Worm (Caenorhabditis elegans): ENCODE results near the gene T09B9.5.

The T09B9.5 gene

DNA sequence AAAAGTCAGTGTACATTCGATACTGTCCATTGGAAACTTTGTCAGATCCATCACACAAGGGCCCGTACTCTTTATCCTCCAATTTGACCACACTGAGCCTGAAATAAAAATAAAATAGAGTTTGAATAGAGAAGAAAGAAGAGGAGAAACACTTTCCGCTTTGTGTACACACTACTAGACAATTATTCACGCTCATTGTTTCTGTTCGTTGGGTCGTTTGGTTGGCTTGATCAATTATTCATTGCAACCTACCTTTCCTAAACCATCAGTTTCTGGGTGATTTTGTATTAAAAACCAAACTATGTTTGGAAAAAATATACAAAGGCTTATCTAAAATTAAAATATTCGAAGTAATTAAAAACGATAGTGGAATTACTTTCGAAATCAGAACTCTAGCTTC, 27.2 kb downstream of the T09B9.5 start:
- TF ChIP-seq unc-62 (GFP tag; optimal IDR thresholded peaks at IDR 0.05) = no peak

DNA sequence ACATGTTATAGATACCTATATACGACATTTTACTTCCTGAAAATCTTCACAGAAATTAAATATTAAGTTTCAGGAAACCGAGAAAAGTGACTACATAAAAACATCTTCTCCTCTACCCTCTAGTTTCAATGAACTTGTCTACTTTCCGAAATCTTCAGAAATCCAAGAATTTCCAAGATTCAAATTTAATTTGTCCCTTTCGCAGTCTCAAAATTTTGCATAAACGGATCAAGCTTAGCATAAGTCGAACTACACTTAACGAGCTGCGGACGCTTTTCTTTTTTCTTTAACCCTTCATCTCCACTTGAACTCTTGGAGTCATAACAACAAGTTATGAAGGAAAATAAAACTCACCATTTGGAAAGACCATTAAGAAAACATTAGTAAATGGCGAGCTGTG, 27.8 kb downstream of the T09B9.5 start:
- no peak for TF ChIP-seq unc-62 (GFP tag; optimal IDR thresholded peaks at IDR 0.05)

DNA sequence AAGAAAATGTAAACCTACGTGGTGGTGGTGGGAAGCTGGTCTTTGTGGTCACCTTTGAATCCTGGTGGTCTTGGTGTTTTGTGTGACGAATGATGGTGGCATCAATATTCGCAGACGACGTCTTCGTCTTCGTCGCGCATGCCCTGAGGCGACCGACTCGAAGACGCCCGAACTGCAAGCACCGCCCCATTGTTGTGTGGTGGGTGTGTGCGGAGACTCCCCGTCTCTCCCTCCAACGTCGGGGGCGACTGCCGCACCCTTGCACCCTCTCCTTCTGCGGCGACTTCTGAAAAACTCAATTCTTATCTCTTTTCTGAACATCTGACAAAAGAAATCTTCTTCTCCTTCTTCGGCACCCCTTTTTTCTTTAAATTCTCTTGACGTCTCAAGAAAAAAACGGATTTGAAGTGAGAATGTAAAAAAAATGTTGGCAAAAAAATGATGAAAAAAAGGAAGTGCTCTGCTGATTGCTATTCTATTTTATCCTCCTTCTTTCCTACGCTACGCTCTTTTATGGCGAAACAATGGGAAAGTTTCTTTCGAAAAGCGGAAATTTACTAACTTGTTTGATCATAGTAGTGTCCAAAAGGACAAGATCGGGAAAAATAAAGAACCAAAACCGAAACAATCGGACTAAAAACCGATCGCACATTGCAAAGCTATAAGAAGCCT, 29.9 kb downstream of the T09B9.5 start, which contains the start of gene lgc-47:
Gene lgc-47 (minus strand): TSS at position 286 of the 672 bp plus-strand sequence.
- TF ChIP-seq unc-62 (GFP tag; optimal IDR thresholded peaks at IDR 0.05) = no peak

DNA sequence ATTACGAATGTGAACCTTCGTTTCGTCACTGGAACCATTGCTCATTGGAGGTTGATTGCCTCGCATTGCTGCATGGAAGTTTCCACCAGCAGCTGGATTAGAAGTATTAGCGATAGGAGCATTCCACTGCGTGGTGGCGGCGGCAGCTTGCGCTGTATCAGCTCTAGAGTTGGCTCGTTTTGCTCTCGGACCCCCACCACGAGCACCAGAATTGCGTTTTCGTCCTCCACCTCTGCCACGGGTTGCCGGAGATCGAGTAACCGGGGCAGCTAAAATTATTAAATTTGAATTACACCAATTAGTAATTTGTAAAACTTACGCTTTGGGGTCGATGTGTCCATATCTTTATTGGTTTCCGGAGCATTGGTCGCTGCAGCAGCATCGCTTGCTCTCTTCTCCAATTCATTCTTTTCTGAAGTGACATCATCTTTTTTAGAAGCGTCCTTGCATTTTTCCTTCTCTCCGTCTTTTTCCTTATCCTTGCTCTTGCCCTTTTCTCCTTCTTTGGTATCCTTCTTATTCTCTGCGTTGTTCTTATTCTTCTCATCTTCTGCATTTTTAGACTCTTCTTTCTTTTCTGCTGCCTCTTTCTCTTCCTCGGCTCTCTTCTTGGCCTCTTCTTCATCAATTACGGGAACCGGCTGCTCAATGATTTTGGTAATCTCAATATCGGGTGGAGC, 36.7 kb downstream of the T09B9.5 start:
- no peak for TF ChIP-seq unc-62 (GFP tag; optimal IDR thresholded peaks at IDR 0.05)

DNA sequence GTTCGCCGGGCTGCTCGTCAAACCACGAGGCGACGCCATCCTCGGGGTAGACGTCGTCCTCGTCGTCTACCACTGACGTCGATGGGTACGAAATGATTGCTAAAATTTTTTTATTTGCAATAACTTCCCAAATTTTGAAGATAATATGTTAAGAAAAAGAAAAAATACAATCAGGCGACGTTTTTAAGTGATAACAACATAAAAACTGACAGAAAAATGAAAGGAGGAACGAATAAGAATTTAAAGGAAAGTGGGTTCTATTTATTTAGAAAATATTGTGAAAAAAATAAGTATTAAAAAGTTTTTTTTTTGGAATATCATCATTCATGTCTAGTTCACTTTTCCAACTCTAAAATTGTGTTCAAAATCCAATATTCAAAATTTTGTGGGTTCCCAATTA, 44.6 kb downstream of the T09B9.5 start, which contains the start of gene dpy-22:
Gene dpy-22 (minus strand): TSS at position 101 of the 400 bp plus-strand sequence.
- TF ChIP-seq unc-62 (GFP tag; optimal IDR thresholded peaks at IDR 0.05) = no peak

DNA sequence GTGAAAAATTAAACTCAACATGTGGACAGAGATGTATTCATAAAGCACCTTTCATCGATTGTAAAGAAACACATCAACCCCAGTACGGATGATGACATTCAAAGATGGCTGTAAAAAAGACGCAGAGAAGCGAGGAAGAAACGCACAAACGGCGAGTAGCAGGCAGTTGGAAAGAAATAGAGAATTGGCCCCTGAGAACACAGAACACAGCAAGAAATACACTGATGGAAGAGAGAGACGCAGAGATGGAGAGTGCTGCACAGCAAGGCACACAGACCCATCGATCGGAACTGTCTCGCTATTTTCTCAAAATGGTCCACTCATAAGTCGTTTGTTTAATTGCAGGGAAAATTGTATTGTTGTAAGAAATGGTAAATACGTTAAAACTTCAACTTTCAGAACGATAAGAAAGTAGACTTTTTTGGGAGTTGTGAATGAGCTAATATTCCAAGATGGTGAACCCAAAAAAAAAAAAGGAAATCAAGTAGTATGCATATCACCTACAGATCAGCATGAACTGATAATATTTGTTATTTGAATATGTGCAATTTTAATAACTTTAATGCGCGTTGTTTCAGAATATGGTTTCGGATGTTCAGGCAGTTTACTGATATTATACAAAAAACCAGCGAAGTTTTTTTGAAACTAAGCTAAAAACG, 45.2 kb downstream of the T09B9.5 start:
- TF ChIP-seq unc-62 (GFP tag; optimal IDR thresholded peaks at IDR 0.05) = no peak

Measured in whole organism, dauer.